Fruit fly (Drosophila melanogaster) whole organism, embryonic: ENCODE data around the gene CG14286.

ENCODE experiments used
- ATbp ChIP-seq: fragments of 200-800 bp; sonication (Bioruptor generic); optimal IDR thresholded peaks from 2 replicates; lab custom pipeline; 2017; ENCODE audit warnings: missing biosample characterization, mild to moderate bottlenecking, missing genetic modification characterization, missing genetic modification reagents
- Asciz ChIP-seq: fragments of 200-800 bp; sonication (Bioruptor generic); optimal IDR thresholded peaks from 2 replicates; lab custom pipeline; 2017; ENCODE audit warnings: missing biosample characterization, mild to moderate bottlenecking, missing genetic modification characterization, missing genetic modification reagents
- CG12071 ChIP-seq: fragments of 200-800 bp; sonication (Bioruptor generic); optimal IDR thresholded peaks from 3 replicates; lab custom pipeline; 2018; ENCODE audit warnings: missing biosample characterization, mild to moderate bottlenecking, missing genetic modification characterization
- CG12219 ChIP-seq: fragments of 200-800 bp; sonication (Bioruptor generic); optimal IDR thresholded peaks from 3 replicates; lab custom pipeline; 2018; ENCODE audit warnings: missing biosample characterization, mild to moderate bottlenecking, missing genetic modification characterization
- CG17186 ChIP-seq: fragments of 200-800 bp; sonication (Bioruptor generic); optimal IDR thresholded peaks from 3 replicates; lab custom pipeline; 2017; ENCODE audit warnings: missing biosample characterization, missing genetic modification reagents, missing genetic modification characterization
- CG17568 ChIP-seq: fragments of 200-800 bp; sonication (Bioruptor generic); optimal IDR thresholded peaks from 2 replicates; lab custom pipeline; 2018; ENCODE audit warnings: missing biosample characterization, mild to moderate bottlenecking, missing genetic modification characterization, moderate library complexity
- CG2199 ChIP-seq: fragments of 200-800 bp; sonication (Bioruptor generic); IDR thresholded peaks from 3 replicates; pipeline ENCODE4 v1.3.6; 2022; ENCODE audit warnings: missing biosample characterization, missing genetic modification characterization
- CG2202 ChIP-seq: fragments of 200-800 bp; sonication (Bioruptor generic); optimal IDR thresholded peaks from 2 replicates; lab custom pipeline; 2018; ENCODE audit warnings: missing biosample characterization, mild to moderate bottlenecking, missing genetic modification characterization
- CG2678 ChIP-seq: fragments of 200-800 bp; sonication (Bioruptor generic); optimal IDR thresholded peaks from 3 replicates; lab custom pipeline; 2019; ENCODE audit warnings: missing biosample characterization, mild to moderate bottlenecking, missing genetic modification characterization, moderate library complexity
- CG3281 ChIP-seq: fragments of 200-800 bp; sonication (Bioruptor generic); optimal IDR thresholded peaks from 3 replicates; lab custom pipeline; 2017; ENCODE audit warnings: missing biosample characterization, mild to moderate bottlenecking, missing genetic modification characterization
- CG3847 ChIP-seq: fragments of 200-800 bp; sonication (Bioruptor generic); IDR thresholded peaks from 2 replicates; pipeline ENCODE4 v1.3.6; 2022; ENCODE audit warnings: missing biosample characterization, missing genetic modification characterization
- CG7271 ChIP-seq: fragments of 200-800 bp; sonication (Bioruptor generic); optimal IDR thresholded peaks from 2 replicates; lab custom pipeline; 2018; ENCODE audit warnings: missing biosample characterization, mild to moderate bottlenecking, missing genetic modification characterization, moderate library complexity
- CG7987 ChIP-seq: fragments of 200-800 bp; sonication (Bioruptor generic); optimal IDR thresholded peaks from 2 replicates; lab custom pipeline; 2018; ENCODE audit warnings: missing biosample characterization, mild to moderate bottlenecking, missing genetic modification characterization, moderate library complexity
- CG8765 ChIP-seq: fragments of 200-800 bp; sonication (Bioruptor generic); IDR thresholded peaks from 2 replicates; pipeline ENCODE4 v1.3.6; 2022; ENCODE audit warnings: missing biosample characterization, missing genetic modification characterization
- CG8924 ChIP-seq: fragments of 200-800 bp; optimal IDR thresholded peaks from 3 replicates; lab custom pipeline; 2019; ENCODE audit warnings: missing biosample characterization, mild to moderate bottlenecking, missing genetic modification characterization, moderate library complexity
- CG9215 ChIP-seq: fragments of 200-800 bp; sonication (Bioruptor generic); IDR thresholded peaks from 2 replicates; pipeline ENCODE4 v1.3.6; 2022; ENCODE audit warnings: missing biosample characterization, missing genetic modification characterization
- Deaf1 ChIP-seq: fragments of 200-800 bp; optimal IDR thresholded peaks from 3 replicates; lab custom pipeline; 2019; ENCODE audit warnings: missing biosample characterization, mild to moderate bottlenecking, missing genetic modification characterization, moderate library complexity
- Eip74EF ChIP-seq, 2 experiments: fragments of 200-800 bp in 1 of 2; fragments of >200 bp in 1 of 2; sonication (Bioruptor generic) in 1 of 2; optimal IDR thresholded peaks; 2 replicates each; lab custom pipeline; 2017 to 2019; ENCODE audit warnings: missing biosample characterization in 2 of 2, missing genetic modification characterization in 2 of 2, mild to moderate bottlenecking in 1 of 2, moderate library complexity in 1 of 2
- HLH54F ChIP-seq: fragments of 200-800 bp; sonication (Bioruptor generic); optimal IDR thresholded peaks from 3 replicates; lab custom pipeline; 2016; ENCODE audit warnings: missing biosample characterization, missing genetic modification characterization
- Hand ChIP-seq: fragments of 200-800 bp; sonication (Bioruptor generic); optimal IDR thresholded peaks from 2 replicates; lab custom pipeline; 2017; ENCODE audit warnings: mild to moderate bottlenecking, missing biosample characterization, missing genetic modification reagents, missing genetic modification characterization
- Hr51 ChIP-seq, 2 experiments: fragments of 200-800 bp; sonication (Bioruptor generic); optimal IDR thresholded peaks; 2 replicates in 1 of 2; 3 replicates in 1 of 2; lab custom pipeline; 2016 to 2018; ENCODE audit warnings: missing biosample characterization in 2 of 2, missing genetic modification characterization in 2 of 2, mild to moderate bottlenecking in 1 of 2, moderate library complexity in 1 of 2
- Hr78 ChIP-seq, 2 experiments: fragments of 200-800 bp in 1 of 2; fragments of >200 bp in 1 of 2; sonication (Bioruptor generic) in 1 of 2; optimal IDR thresholded peaks; 2 replicates each; lab custom pipeline; 2017 to 2019; ENCODE audit warnings: missing biosample characterization in 2 of 2, missing genetic modification characterization in 2 of 2, mild to moderate bottlenecking in 1 of 2, moderate library complexity in 1 of 2
- MESR4 ChIP-seq: fragments of 200-800 bp; sonication (Bioruptor generic); optimal IDR thresholded peaks from 2 replicates; lab custom pipeline; 2018; ENCODE audit warnings: missing biosample characterization, mild to moderate bottlenecking, missing genetic modification characterization, moderate library complexity
- NC2β ChIP-seq: fragments of 200-800 bp; sonication (Bioruptor generic); optimal IDR thresholded peaks from 2 replicates; lab custom pipeline; 2016; ENCODE audit warnings: missing biosample characterization, missing genetic modification characterization
- Opbp ChIP-seq: fragments of 200-800 bp; sonication (Bioruptor generic); IDR thresholded peaks from 3 replicates; pipeline ENCODE4 v1.3.6; 2022; ENCODE audit warnings: missing biosample characterization, missing genetic modification characterization; ENCODE audit not compliant: partially characterized antibody
- Optix ChIP-seq: fragments of 200-800 bp; sonication (Bioruptor generic); IDR thresholded peaks from 3 replicates; pipeline ENCODE4 v1.3.6; 2022; ENCODE audit warnings: missing biosample characterization, missing genetic modification characterization
- Pdp1 ChIP-seq, 2 experiments: fragments of 200-800 bp; sonication (Bioruptor generic); optimal IDR thresholded peaks; 3 replicates each; lab custom pipeline; 2016; ENCODE audit warnings: missing biosample characterization in 2 of 2, missing genetic modification characterization in 2 of 2, mild to moderate bottlenecking in 1 of 2, moderate library complexity in 1 of 2
- Sin3A ChIP-seq: fragments of >200 bp; optimal IDR thresholded peaks from 2 replicates; lab custom pipeline; 2018
- ap ChIP-seq: fragments of 200-800 bp; sonication (Bioruptor generic); IDR thresholded peaks from 2 replicates; pipeline ENCODE4 v1.3.6; 2022; ENCODE audit warnings: missing biosample characterization, missing genetic modification characterization
- corto ChIP-seq: fragments of 200-800 bp; sonication (Bioruptor generic); optimal IDR thresholded peaks from 2 replicates; lab custom pipeline; 2016; ENCODE audit warnings: missing biosample characterization, mild to moderate bottlenecking, missing genetic modification characterization, moderate library complexity
- dmrt99B ChIP-seq: fragments of 200-800 bp; sonication (Bioruptor generic); optimal IDR thresholded peaks from 2 replicates; lab custom pipeline; 2018; ENCODE audit warnings: missing biosample characterization, mild to moderate bottlenecking, missing genetic modification characterization, moderate library complexity
- gfzf ChIP-seq: fragments of 200-800 bp; sonication (Bioruptor generic); optimal IDR thresholded peaks from 2 replicates; lab custom pipeline; 2016; ENCODE audit warnings: missing biosample characterization, mild to moderate bottlenecking, missing genetic modification characterization, moderate library complexity
- grau ChIP-seq: fragments of 200-800 bp; optimal IDR thresholded peaks from 3 replicates; lab custom pipeline; 2019; ENCODE audit warnings: missing biosample characterization, mild to moderate bottlenecking, missing genetic modification characterization, moderate library complexity
- gro ChIP-seq: fragments of 200-800 bp; sonication (Bioruptor generic); optimal IDR thresholded peaks from 2 replicates; lab custom pipeline; 2016; ENCODE audit warnings: missing biosample characterization, missing genetic modification characterization
- hkb ChIP-seq, 2 experiments: fragments of 200-800 bp in 1 of 2; fragments of >200 bp in 1 of 2; sonication (Bioruptor generic) in 1 of 2; IDR thresholded peaks in 1 of 2; optimal IDR thresholded peaks in 1 of 2; 2 replicates each; pipeline versions ENCODE4 v1.3.6 to Lab custom; 2017 to 2022; ENCODE audit warnings: missing biosample characterization in 1 of 2, missing genetic modification characterization in 1 of 2
- kah ChIP-seq: fragments of 200-800 bp; sonication (Bioruptor generic); optimal IDR thresholded peaks from 2 replicates; lab custom pipeline; 2018; ENCODE audit warnings: missing biosample characterization, mild to moderate bottlenecking, missing genetic modification characterization
- knrl ChIP-seq: fragments of 200-800 bp; sonication (Bioruptor generic); IDR thresholded peaks from 3 replicates; pipeline ENCODE4 v1.3.6; 2022; ENCODE audit warnings: missing biosample characterization, missing genetic modification characterization; ENCODE audit not compliant: partially characterized antibody
- lbe ChIP-seq: fragments of 200-800 bp; sonication (Bioruptor generic); optimal IDR thresholded peaks from 2 replicates; lab custom pipeline; 2016; ENCODE audit warnings: missing biosample characterization, mild to moderate bottlenecking, missing genetic modification characterization
- maf-S ChIP-seq: fragments of 200-800 bp; sonication (Bioruptor generic); optimal IDR thresholded peaks from 2 replicates; lab custom pipeline; 2016; ENCODE audit warnings: missing biosample characterization, missing genetic modification characterization
- nau ChIP-seq: fragments of 200-800 bp; sonication (Bioruptor generic); optimal IDR thresholded peaks from 3 replicates; lab custom pipeline; 2017; ENCODE audit warnings: missing biosample characterization, mild to moderate bottlenecking, missing genetic modification characterization, missing genetic modification reagents
- otp ChIP-seq: fragments of 200-800 bp; sonication (Bioruptor generic); IDR thresholded peaks from 3 replicates; pipeline ENCODE4, ENCODE4 v1.3.6; 2022; ENCODE audit warnings: missing biosample characterization, missing genetic modification characterization
- pb ChIP-seq: fragments of 200-800 bp; sonication (Bioruptor generic); optimal IDR thresholded peaks from 3 replicates; lab custom pipeline; 2016; ENCODE audit warnings: missing biosample characterization, missing genetic modification characterization
- sd ChIP-seq: fragments of 200-800 bp; sonication (Bioruptor generic); optimal IDR thresholded peaks from 3 replicates; lab custom pipeline; 2018; ENCODE audit warnings: missing biosample characterization, mild to moderate bottlenecking, missing genetic modification characterization, moderate library complexity
- sug ChIP-seq: fragments of 200-800 bp; optimal IDR thresholded peaks from 2 replicates; lab custom pipeline; 2019; ENCODE audit warnings: missing biosample characterization, mild to moderate bottlenecking, missing genetic modification characterization, moderate library complexity
- trh ChIP-seq: fragments of 200-800 bp; sonication (Bioruptor generic); optimal IDR thresholded peaks from 2 replicates; lab custom pipeline; 2016; ENCODE audit warnings: missing biosample characterization, missing genetic modification characterization
- ttk ChIP-seq: fragments of 200-800 bp; sonication (Bioruptor generic); IDR thresholded peaks from 2 replicates; pipeline ENCODE4 v2.1.2; 2022; ENCODE audit warnings: missing biosample characterization, missing genetic modification characterization
- vvl ChIP-seq: fragments of 200-800 bp; sonication (Bioruptor generic); IDR thresholded peaks from 2 replicates; pipeline ENCODE4 v1.3.6; 2022; ENCODE audit warnings: missing biosample characterization, missing genetic modification characterization

CG14286 gene

DNA sequence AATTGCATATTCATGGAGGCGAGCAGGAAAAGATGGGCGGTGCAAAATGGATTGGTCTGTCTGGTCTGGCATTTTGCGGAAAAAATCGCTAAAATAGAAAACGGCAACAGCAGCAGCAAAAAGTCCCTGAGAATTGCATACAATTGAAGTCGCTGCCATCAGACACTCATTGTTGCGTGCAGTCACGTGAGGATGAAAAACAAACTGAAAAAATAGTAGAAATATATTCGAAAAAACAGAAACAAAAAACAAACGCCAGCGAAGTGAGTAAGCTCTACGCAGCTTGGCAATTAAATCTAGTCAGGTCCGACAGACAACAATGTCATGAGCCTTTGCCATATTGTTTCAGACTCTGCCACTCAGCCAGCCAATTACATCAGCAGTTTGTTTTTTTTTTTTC is 35.4 kb downstream of the CG14286 start:
- TF ChIP-seq CG12219 (GFP tag; lab: Kevin White, UChicago), result no peak
- TF ChIP-seq knrl (GFP tag; lab: Robert Waterston, UW), result 0 out of 3 replicates have a peak, but pooled peaks have one; percentile 3

DNA sequence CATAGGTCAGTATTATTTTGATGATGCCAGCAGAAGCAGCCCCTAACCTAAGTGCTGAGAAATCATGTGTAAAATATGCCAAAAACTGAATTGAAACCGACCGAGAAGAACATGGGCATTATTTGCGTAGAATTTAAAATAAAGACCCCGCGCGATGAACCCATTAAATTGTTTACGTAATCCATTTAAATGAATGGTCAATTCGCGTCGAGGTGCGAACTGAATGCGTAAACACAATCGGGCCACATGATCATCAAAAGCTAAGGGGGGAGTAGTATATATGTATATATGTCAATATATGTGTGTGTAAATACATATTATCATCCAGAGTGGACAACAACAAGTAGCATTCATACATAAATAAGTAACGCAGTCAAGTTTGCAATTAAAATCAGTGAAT is 36.3 kb downstream of the CG14286 start:
- TF ChIP-seq pb (GFP tag; lab: Kevin White, UChicago) (no peak), ttk (GFP tag; lab: Robert Waterston, UW) (no peak), trh (GFP tag; lab: Kevin White, UChicago) (no peak), CG7271 (tag; lab: Kevin White, UChicago) (no peak), CG2202 (tag; lab: Kevin White, UChicago) (no peak), Hand (GFP tag; lab: Kevin White, UChicago) (no peak), CG17568 (GFP tag; lab: Kevin White, UChicago) (peak; percentile 6), CG9215 (GFP tag; lab: Robert Waterston, UW) (no peak), CG8924 (tag; lab: Kevin White, UChicago) (no peak), sd (tag; lab: Kevin White, UChicago) (peak; percentile 30), dmrt99B (no peak), Opbp (GFP tag; lab: Robert Waterston, UW) (no peak), vvl (GFP tag; lab: Robert Waterston, UW) (peak; percentile 11; the same call in 1 of the 2 replicates), Hr78 (GFP tag; optimal IDR thresholded peaks at IDR 0.05; lab: Kevin White, UChicago) (peak in 1 of 2 experiments; percentile 57), Asciz (GFP tag; lab: Kevin White, UChicago) (peak; percentile 54), gfzf (no peak), Pdp1 (GFP tag; optimal IDR thresholded peaks at IDR 0.05; lab: Kevin White, UChicago) (peak in 1 of 2 experiments; percentile 78), nau (GFP tag; lab: Kevin White, UChicago) (peak; percentile 17), CG7987 (GFP tag; lab: Kevin White, UChicago) (peak; percentile 17), MESR4 (GFP tag; lab: Kevin White, UChicago) (no peak), NC2β (GFP tag; lab: Kevin White, UChicago) (no peak), CG2199 (GFP tag; lab: Robert Waterston, UW) (no peak), kah (GFP tag; lab: Kevin White, UChicago) (no peak), maf-S (GFP tag; lab: Kevin White, UChicago) (no peak), CG8765 (GFP tag; lab: Robert Waterston, UW) (no peak), ATbp (GFP tag; lab: Kevin White, UChicago) (peak; percentile 28), CG3847 (GFP tag; lab: Robert Waterston, UW) (no peak), Eip74EF (GFP tag; optimal IDR thresholded peaks at IDR 0.05; lab: Kevin White, UChicago) (peak in 1 of 2 experiments; percentile 13), hkb (optimal IDR thresholded peaks at IDR 0.05; lab: Kevin White, UChicago) (no peak), hkb (GFP tag; IDR thresholded peaks at IDR 0.05; lab: Robert Waterston, UW) (0 out of 2 replicates have a peak, but pooled peaks have one; percentile 6), CG12071 (GFP tag; lab: Kevin White, UChicago) (peak; percentile 11), corto (GFP tag; lab: Kevin White, UChicago) (no peak), ap (GFP tag; lab: Robert Waterston, UW) (no peak), CG3281 (GFP tag; lab: Kevin White, UChicago) (peak; percentile 2), lbe (no peak), CG2678 (tag; lab: Kevin White, UChicago) (peak; percentile 22), HLH54F (GFP tag; lab: Kevin White, UChicago) (no peak), gro (GFP tag; lab: Kevin White, UChicago) (peak; percentile 12), Hr51 (GFP tag; optimal IDR thresholded peaks at IDR 0.05; lab: Kevin White, UChicago) (no peak), Deaf1 (tag; lab: Kevin White, UChicago) (no peak), CG17186 (GFP tag; lab: Kevin White, UChicago) (no peak), Optix (GFP tag; lab: Robert Waterston, UW) (no peak), sug (tag; lab: Kevin White, UChicago) (peak; percentile 24), Sin3A (lab: Kevin White, UChicago) (no peak), otp (GFP tag; lab: Robert Waterston, UW) (peak; percentile 59; the same call in 1 of the 3 replicates), grau (tag; lab: Kevin White, UChicago) (no peak)
